Fruit fly (Drosophila melanogaster): ENCODE results near the gene LysP.
A peak's percentile ranks its signal among the peaks of the same experiment; 100 is the strongest.

The LysP gene

DNA sequence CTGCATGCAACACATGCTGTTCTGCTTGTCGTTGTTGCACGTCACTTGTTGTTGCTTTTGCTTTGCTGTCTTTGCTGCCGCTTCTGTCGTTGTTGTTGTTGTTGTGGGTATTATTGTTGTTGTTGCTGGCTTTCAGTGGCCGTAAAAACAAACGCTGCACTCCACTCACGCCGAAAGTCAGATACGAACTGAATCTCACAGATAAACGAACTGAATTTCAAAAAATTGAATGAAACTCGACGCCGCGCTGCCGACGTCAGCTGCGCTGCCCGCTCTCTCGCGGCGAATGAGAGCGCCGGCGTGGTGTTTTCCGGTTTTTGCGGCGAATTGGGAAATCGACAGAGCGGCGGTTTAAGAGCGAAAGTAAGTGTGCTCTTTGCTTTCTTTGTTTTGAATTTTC, 41.4 kb downstream of the LysP start, which contains the start of gene bab2:
TSS of gene bab2 (minus strand) at position 192 of the 400 bp plus-strand sequence.
- no peak for TF ChIP-seq foxo (GFP tag; optimal IDR thresholded peaks at IDR 0.05)
- TF ChIP-seq OdsH (GFP tag; optimal IDR thresholded peaks at IDR 0.05), result no peak
- no peak for TF ChIP-seq sage (GFP tag; optimal IDR thresholded peaks at IDR 0.05)
- TF ChIP-seq Vsx2 (GFP tag; optimal IDR thresholded peaks at IDR 0.05; ENCODE audit: partially characterized antibody), result peak; percentile 5
- TF ChIP-seq tai (GFP tag; optimal IDR thresholded peaks at IDR 0.05), result no peak
- peak; percentile 34 for TF ChIP-seq psq (GFP tag; optimal IDR thresholded peaks at IDR 0.05)
- no peak for TF ChIP-seq woc (GFP tag; optimal IDR thresholded peaks at IDR 0.05)
- TF ChIP-seq CG9705 (GFP tag; optimal IDR thresholded peaks at IDR 0.05), result no peak
- no peak for TF ChIP-seq Hnf4 (GFP tag; optimal IDR thresholded peaks at IDR 0.05)
- no peak for TF ChIP-seq dsf (GFP tag; optimal IDR thresholded peaks at IDR 0.05; ENCODE audit: borderline replicate concordance)
- no peak for TF ChIP-seq fru (GFP tag; optimal IDR thresholded peaks at IDR 0.05)
- no peak for TF ChIP-seq Mio (GFP tag; optimal IDR thresholded peaks at IDR 0.05)
- TF ChIP-seq usp (GFP tag; optimal IDR thresholded peaks at IDR 0.05), result no peak
- no peak for TF ChIP-seq Jra (GFP tag; optimal IDR thresholded peaks at IDR 0.05)
- TF ChIP-seq ey (GFP tag; optimal IDR thresholded peaks at IDR 0.05), result no peak
- peak; percentile 5 for TF ChIP-seq CrebA (GFP tag; optimal IDR thresholded peaks at IDR 0.05; ENCODE audit: borderline replicate concordance)
- no peak for TF ChIP-seq Hr78 (GFP tag; optimal IDR thresholded peaks at IDR 0.05)
- no peak for TF ChIP-seq N (GFP tag; optimal IDR thresholded peaks at IDR 0.05)
- no peak for TF ChIP-seq Abd-B (GFP tag; optimal IDR thresholded peaks at IDR 0.05)
- TF ChIP-seq h (GFP tag; optimal IDR thresholded peaks at IDR 0.05), result no peak
- TF ChIP-seq dmrt93B (GFP tag; optimal IDR thresholded peaks at IDR 0.05), result no peak
- TF ChIP-seq dl (GFP tag; optimal IDR thresholded peaks at IDR 0.05; ENCODE audit: insufficient read depth in 1 of 2, partially characterized antibody in 2 of 2), result peak in 1 of 2 experiments; percentile 4
- TF ChIP-seq lola (GFP tag; optimal IDR thresholded peaks at IDR 0.05), result no peak
- peak; percentile 77 for TF ChIP-seq Dif (GFP tag; optimal IDR thresholded peaks at IDR 0.05; ENCODE audit: partially characterized antibody)
- TF ChIP-seq jim (GFP tag; optimal IDR thresholded peaks at IDR 0.05), result no peak
- no peak for TF ChIP-seq CG32264 (GFP tag; optimal IDR thresholded peaks at IDR 0.05)
- TF ChIP-seq rgr (GFP tag; optimal IDR thresholded peaks at IDR 0.05), result peak; percentile 13
- no peak for TF ChIP-seq brk (GFP tag; optimal IDR thresholded peaks at IDR 0.05)
- no peak for TF ChIP-seq Dfd (GFP tag; optimal IDR thresholded peaks at IDR 0.05)
- no peak for TF ChIP-seq GATAd (GFP tag; optimal IDR thresholded peaks at IDR 0.05)
- TF ChIP-seq HLH106 (tag; optimal IDR thresholded peaks at IDR 0.05), result no peak
- no peak for TF ChIP-seq Rel (GFP tag; optimal IDR thresholded peaks at IDR 0.05)
- no peak for TF ChIP-seq Rel (tag; optimal IDR thresholded peaks at IDR 0.05)
- no peak for TF ChIP-seq Myc (optimal IDR thresholded peaks at IDR 0.05)
- TF ChIP-seq Hr83 (GFP tag; optimal IDR thresholded peaks at IDR 0.05; ENCODE audit: poor library complexity, severe bottlenecking), result no peak
- no peak for TF ChIP-seq br (GFP tag; optimal IDR thresholded peaks at IDR 0.05)
- TF ChIP-seq sv (GFP tag; optimal IDR thresholded peaks at IDR 0.05), result no peak
- TF ChIP-seq Sp1 (GFP tag; optimal IDR thresholded peaks at IDR 0.05), result no peak
- no peak for TF ChIP-seq pan (optimal IDR thresholded peaks at IDR 0.05)

DNA sequence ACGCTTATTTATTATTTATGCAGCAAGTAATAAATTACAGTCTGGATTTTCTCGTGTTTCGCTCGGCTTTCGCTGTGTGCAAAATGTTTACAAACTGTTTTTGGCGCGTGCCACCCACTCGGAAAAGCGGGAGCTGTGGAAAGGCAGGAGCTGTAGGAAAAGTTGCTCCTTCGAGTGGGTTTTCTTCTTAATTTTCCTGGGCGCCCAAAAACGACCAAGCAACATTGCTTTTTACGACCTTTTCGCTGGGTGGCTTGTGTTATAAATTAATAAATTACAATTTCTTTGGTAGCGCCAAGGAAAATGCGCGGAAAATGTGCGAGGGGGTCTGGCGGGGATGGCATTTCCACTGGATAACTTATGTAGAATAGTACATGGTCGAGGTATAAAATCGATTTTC, 42.0 kb downstream of the LysP start:
- TF ChIP-seq Hr83 (GFP tag; optimal IDR thresholded peaks at IDR 0.05; ENCODE audit: poor library complexity, severe bottlenecking) (no peak), psq (GFP tag; optimal IDR thresholded peaks at IDR 0.05) (no peak), jim (GFP tag; optimal IDR thresholded peaks at IDR 0.05) (no peak), pan (optimal IDR thresholded peaks at IDR 0.05) (no peak), Myc (optimal IDR thresholded peaks at IDR 0.05) (no peak), sage (GFP tag; optimal IDR thresholded peaks at IDR 0.05) (no peak), h (GFP tag; optimal IDR thresholded peaks at IDR 0.05) (no peak), tai (GFP tag; optimal IDR thresholded peaks at IDR 0.05) (no peak), GATAd (GFP tag; optimal IDR thresholded peaks at IDR 0.05) (no peak), dmrt93B (GFP tag; optimal IDR thresholded peaks at IDR 0.05) (no peak), CrebA (GFP tag; optimal IDR thresholded peaks at IDR 0.05; ENCODE audit: borderline replicate concordance) (no peak), dsf (GFP tag; optimal IDR thresholded peaks at IDR 0.05; ENCODE audit: borderline replicate concordance) (no peak)

DNA sequence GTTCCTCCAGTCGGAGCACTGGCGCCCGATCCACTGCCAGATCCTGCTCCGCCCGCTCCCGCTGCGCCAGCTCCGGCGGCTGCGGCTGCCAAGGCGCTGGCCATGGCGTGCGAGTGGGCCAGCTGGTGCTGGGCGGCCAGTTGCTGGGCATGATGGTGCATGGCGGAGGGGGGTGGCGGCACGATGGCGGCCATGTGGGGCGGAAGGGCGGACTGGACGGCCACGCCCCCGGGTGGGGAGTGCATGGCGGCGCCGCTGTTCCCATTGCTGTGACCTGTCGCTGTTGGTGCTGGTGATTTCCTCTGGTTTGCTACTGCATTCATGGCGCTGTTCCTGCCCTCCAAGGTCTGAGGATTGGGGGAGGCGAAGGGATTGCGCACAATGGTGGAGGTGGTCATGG, 45.6 kb downstream of the LysP start:
- TF ChIP-seq Jra (GFP tag; optimal IDR thresholded peaks at IDR 0.05) (no peak), sv (GFP tag; optimal IDR thresholded peaks at IDR 0.05) (no peak), br (GFP tag; optimal IDR thresholded peaks at IDR 0.05) (no peak), sage (GFP tag; optimal IDR thresholded peaks at IDR 0.05) (no peak), GATAd (GFP tag; optimal IDR thresholded peaks at IDR 0.05) (no peak), Dfd (GFP tag; optimal IDR thresholded peaks at IDR 0.05) (peak; percentile 97), Hr83 (GFP tag; optimal IDR thresholded peaks at IDR 0.05; ENCODE audit: poor library complexity, severe bottlenecking) (no peak)
